Worm (Caenorhabditis elegans): ENCODE data around the gene trk-1.

- no peak for TF ChIP-seq ceh-58 (GFP tag; IDR thresholded peaks at IDR 0.05)
- no peak for TF ChIP-seq nfya-2 (GFP tag; IDR thresholded peaks at IDR 0.05)
- no peak for TF ChIP-seq lag-1 (GFP tag; IDR thresholded peaks at IDR 0.05)
- no peak for TF ChIP-seq D2030.7 (GFP tag; IDR thresholded peaks at IDR 0.05)
- TF ChIP-seq ama-1 (optimal IDR thresholded peaks at IDR 0.05) = no peak
- TF ChIP-seq ama-1 (GFP tag; optimal IDR thresholded peaks at IDR 0.05) = no peak
- TF ChIP-seq lin-26 (GFP tag; IDR thresholded peaks at IDR 0.05) = no peak
- TF ChIP-seq sea-2 (GFP tag; IDR thresholded peaks at IDR 0.05) = no peak
- TF ChIP-seq sdz-38 (tag; optimal IDR thresholded peaks at IDR 0.05) = no peak
These were observed 41.2 kb upstream of the trk-1 start, which contains the start of gene C24A3.4 for ce11 chrX:8991856-8992456.

All from whole organism, young adult.